Worm (Caenorhabditis elegans) whole organism, early embryonic: ENCODE data around the gene R02D5.8.

ENCODE experiments used
- B0310.2 ChIP-seq: sonication (generic microtip); optimal IDR thresholded peaks from 2 replicates; lab custom pipeline; 2016; ENCODE audit warnings: mild to moderate bottlenecking, missing genetic modification characterization, missing compliant biosample characterization
- F13C5.2 ChIP-seq: sonication (generic microtip); optimal IDR thresholded peaks from 2 replicates; lab custom pipeline; 2017; ENCODE audit warnings: mild to moderate bottlenecking, missing genetic modification characterization, inconsistent platforms, missing compliant biosample characterization
- aly-1 ChIP-seq: sonication (generic microtip); optimal IDR thresholded peaks from 2 replicates; lab custom pipeline; 2016; ENCODE audit warnings: missing genetic modification characterization, missing compliant biosample characterization
- ama-1 ChIP-seq: fragments of 150-350 bp; optimal IDR thresholded peaks from 2 replicates; lab custom pipeline; 2014
- ceh-13 ChIP-seq: fragments of 200-800 bp; sonication (Bioruptor generic); optimal IDR thresholded peaks from 2 replicates; lab custom pipeline; 2018; ENCODE audit warnings: mild to moderate bottlenecking, missing genetic modification characterization, missing compliant biosample characterization
- ceh-36 ChIP-seq: sonication (generic microtip); optimal IDR thresholded peaks from 2 replicates; lab custom pipeline; 2016; ENCODE audit warnings: missing genetic modification characterization, inconsistent platforms, missing compliant biosample characterization
- ets-7 ChIP-seq: sonication (generic microtip); optimal IDR thresholded peaks from 2 replicates; lab custom pipeline; 2016; ENCODE audit warnings: missing genotype, missing genetic modification characterization, missing compliant biosample characterization
- flt-1 ChIP-seq: fragments of 200-800 bp; sonication (Bioruptor generic); IDR thresholded peaks from 2 replicates; pipeline ENCODE4 v1.3.6; 2022; ENCODE audit warnings: missing genetic modification characterization, missing compliant biosample characterization
- hmbx-1 ChIP-seq: sonication (generic microtip); optimal IDR thresholded peaks from 2 replicates; lab custom pipeline; 2016; ENCODE audit warnings: mild to moderate bottlenecking, missing genetic modification characterization, missing compliant biosample characterization
- hmg-4 ChIP-seq: fragments of 200-800 bp; sonication (Bioruptor generic); optimal IDR thresholded peaks from 2 replicates; lab custom pipeline; 2018; ENCODE audit warnings: mild to moderate bottlenecking, missing genetic modification characterization, missing compliant biosample characterization
- hnd-1 ChIP-seq: sonication (generic microtip); optimal IDR thresholded peaks from 2 replicates; lab custom pipeline; 2016; ENCODE audit warnings: missing genetic modification characterization, missing compliant biosample characterization
- pes-1 ChIP-seq: fragments of 200-800 bp; sonication (Bioruptor generic); IDR thresholded peaks from 2 replicates; pipeline ENCODE4 v1.3.6; 2022; ENCODE audit warnings: missing genetic modification reagents, missing genetic modification characterization, missing compliant biosample characterization
- scrt-1 ChIP-seq: fragments of 200-800 bp; sonication (Bioruptor generic); IDR thresholded peaks from 2 replicates; pipeline ENCODE4 v1.3.6; 2022; ENCODE audit warnings: missing genetic modification characterization, missing compliant biosample characterization
- sea-1 ChIP-seq: fragments of 200-800 bp; sonication (Bioruptor generic); conservative IDR thresholded peaks from 2 replicates; pipeline ENCODE4 v1.3.6; 2022; ENCODE audit warnings: missing genetic modification characterization, missing compliant biosample characterization
- tbx-11 ChIP-seq: fragments of 200-800 bp; sonication (Bioruptor generic); IDR thresholded peaks from 2 replicates; pipeline ENCODE4 v1.3.6; 2022; ENCODE audit warnings: missing genetic modification characterization, missing compliant biosample characterization
- tbx-37 ChIP-seq: fragments of 200-800 bp; sonication (Bioruptor generic); conservative IDR thresholded peaks from 2 replicates; pipeline ENCODE4 v1.3.6; 2022; ENCODE audit warnings: missing genetic modification reagents, missing genetic modification characterization, missing compliant biosample characterization
- tra-4 ChIP-seq: sonication (generic microtip); optimal IDR thresholded peaks from 2 replicates; lab custom pipeline; 2017; ENCODE audit warnings: missing genetic modification characterization, missing compliant biosample characterization

The R02D5.8 gene

DNA sequence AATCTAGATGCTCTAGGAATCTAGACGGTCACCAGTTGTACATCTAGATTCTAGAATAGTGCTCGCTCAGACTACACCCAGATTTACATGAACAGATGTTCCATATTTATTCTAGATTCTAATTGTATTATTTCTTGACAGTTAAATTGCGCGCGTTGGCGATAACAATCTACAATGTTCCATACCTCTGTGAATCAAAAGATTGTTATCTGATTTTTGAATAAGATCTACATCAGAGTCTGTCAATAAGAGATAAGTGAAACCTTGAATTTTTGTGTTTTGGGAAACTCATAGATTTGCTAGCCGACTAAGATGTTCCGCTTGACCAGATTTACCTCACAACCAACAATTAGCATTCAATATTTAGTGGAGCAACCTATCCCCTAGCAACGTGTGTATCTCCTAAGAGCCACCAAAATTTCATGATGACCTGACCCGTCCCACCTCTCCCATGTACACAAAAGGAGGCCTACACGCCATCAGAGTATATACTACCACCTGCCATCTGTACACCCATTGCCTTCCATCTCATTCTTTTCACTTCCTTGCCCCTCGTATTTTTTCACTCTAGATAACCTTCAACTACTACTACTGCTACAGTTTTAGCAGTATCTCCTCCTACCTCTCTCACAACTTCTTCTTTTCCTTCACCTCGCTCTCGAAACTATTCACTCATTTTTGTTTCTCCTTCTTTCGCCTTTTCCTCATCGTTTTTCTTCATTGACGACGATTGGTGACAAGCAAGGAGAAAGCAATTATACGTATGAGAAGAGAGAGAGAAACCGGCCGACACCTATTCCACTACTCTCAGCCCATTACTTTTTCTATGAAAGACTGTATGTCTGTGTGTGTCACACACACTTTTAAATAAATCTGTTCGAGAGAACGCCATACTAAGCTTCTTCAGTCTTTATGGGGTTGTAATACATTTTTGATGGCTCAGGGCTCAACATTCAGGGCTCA, 12.2 kb downstream of the R02D5.8 start:
- no peak for TF ChIP-seq scrt-1 (GFP tag; lab: Robert Waterston, UW)
- TF ChIP-seq B0310.2 (tag; lab: Kevin White, UChicago) = no peak

DNA sequence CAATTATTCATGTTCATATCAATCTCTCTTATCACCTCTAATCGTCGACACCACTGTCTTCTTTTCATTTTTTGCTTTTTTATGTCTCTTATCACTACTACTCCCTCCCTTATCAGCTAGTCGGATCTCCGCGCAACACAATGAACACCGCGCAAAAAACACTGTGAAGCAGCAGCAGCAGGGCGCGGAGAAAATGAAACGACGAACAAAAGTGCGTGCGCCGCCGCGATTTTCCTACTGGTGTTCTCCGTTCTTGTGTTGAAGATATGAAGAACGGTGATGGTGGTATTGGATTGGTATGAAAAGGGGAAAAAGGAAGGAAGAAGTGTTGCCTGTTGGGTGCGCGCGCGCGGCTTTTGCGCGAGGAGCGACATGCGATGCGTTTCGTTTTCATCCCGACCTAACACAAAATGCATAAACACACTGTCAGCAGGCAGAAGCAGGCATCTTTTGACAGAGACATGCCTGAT, 13.4 kb downstream of the R02D5.8 start:
- TF ChIP-seq hmbx-1 (tag; lab: Kevin White, UChicago) = no peak
- TF ChIP-seq hmg-4 (GFP tag; lab: Kevin White, UChicago) = peak; percentile 68

DNA sequence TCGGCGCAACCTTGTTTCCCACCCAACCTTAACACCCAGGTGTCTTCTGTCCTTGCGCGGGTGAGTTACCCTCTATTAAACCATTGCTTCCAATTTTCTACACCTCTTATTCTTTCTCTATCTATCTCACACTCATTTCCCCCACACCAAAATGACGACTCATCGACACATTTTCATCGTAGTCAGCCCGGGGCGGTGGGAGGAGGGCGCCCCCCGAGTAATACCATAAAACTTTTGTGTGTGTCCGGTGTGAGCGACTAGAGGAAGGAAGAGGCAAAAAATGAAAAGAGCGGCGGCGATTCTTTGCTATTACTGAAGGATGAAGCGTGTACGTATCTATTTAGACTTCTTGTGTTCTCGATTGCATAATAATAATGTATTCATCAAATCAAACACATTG, 14.4 kb downstream of the R02D5.8 start:
- TF ChIP-seq pes-1 (GFP tag; lab: Robert Waterston, UW) (peak; percentile 29; the same call in 1 of the 2 replicates), hmbx-1 (tag; lab: Kevin White, UChicago) (no peak), scrt-1 (GFP tag; lab: Robert Waterston, UW) (0 out of 2 replicates have a peak, but pooled peaks have one; percentile 49), flt-1 (no peak), sea-1 (GFP tag; lab: Robert Waterston, UW) (0 out of 2 replicates have a peak, but pooled peaks have one; percentile 45), hmg-4 (GFP tag; lab: Kevin White, UChicago) (peak; percentile 44)

DNA sequence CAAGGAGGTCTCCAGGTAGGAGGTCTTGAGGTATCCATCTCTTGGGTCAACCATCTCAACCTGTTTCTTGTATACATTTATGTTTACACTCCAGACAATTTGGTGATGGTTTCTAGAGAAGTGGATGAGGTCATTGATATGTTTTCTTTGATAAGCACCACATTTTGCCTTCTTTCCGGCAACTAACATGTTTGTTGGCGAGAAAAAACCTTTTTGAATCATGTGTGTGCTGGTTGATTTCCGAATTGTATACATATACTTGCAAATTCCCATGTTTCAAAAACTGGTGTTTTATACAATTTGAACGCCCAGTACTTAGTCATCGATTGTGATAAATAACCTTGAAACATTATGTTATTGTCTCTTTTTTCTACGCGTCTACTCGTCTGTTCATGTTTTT, 15.0 kb downstream of the R02D5.8 start:
- TF ChIP-seq sea-1 (GFP tag; lab: Robert Waterston, UW) = no peak
- no peak for TF ChIP-seq tbx-37 (GFP tag; lab: Robert Waterston, UW)
- no peak for TF ChIP-seq scrt-1 (GFP tag; lab: Robert Waterston, UW)
- no peak for TF ChIP-seq B0310.2 (tag; lab: Kevin White, UChicago)
- no peak for TF ChIP-seq tra-4 (tag; lab: Kevin White, UChicago)
- no peak for TF ChIP-seq F13C5.2
- TF ChIP-seq ama-1 (lab: Kevin White, UChicago) = no peak
- no peak for TF ChIP-seq aly-1 (tag; lab: Kevin White, UChicago)
- no peak for TF ChIP-seq hnd-1 (tag; lab: Kevin White, UChicago)
- no peak for TF ChIP-seq ceh-13 (GFP tag; lab: Kevin White, UChicago)
- TF ChIP-seq hmbx-1 (tag; lab: Kevin White, UChicago) = no peak
- no peak for TF ChIP-seq ets-7 (tag; lab: Kevin White, UChicago)
- no peak for TF ChIP-seq pes-1 (GFP tag; lab: Robert Waterston, UW)
- no peak for TF ChIP-seq ceh-36 (tag; lab: Kevin White, UChicago)
- TF ChIP-seq flt-1 = no peak
- no peak for TF ChIP-seq tbx-11 (GFP tag; lab: Robert Waterston, UW)
- no peak for TF ChIP-seq hmg-4 (GFP tag; lab: Kevin White, UChicago)

DNA sequence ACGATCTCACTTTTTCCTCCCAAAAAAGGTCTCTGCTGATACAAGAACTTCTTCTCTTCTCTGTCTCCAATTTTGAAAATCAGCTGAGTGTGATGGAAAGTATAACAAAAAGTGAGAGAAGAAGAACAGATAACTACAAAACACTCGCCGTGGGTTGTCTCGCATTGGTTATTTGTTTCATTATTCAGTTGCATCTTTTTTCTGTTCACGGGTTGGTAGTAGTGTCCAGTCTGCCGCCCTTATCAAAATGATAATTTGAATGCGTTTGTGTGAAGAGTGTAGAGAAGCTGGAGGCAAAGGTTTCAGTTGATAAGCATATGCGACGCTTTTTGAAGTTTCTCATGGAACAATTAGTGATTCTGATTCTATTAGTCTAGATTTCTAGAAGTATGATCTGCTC, 16.1 kb downstream of the R02D5.8 start:
- TF ChIP-seq ceh-13 (GFP tag; lab: Kevin White, UChicago) = no peak
- no peak for TF ChIP-seq aly-1 (tag; lab: Kevin White, UChicago)
- TF ChIP-seq tbx-37 (GFP tag; lab: Robert Waterston, UW) = no peak
- no peak for TF ChIP-seq ama-1 (lab: Kevin White, UChicago)
- TF ChIP-seq sea-1 (GFP tag; lab: Robert Waterston, UW) = no peak
- TF ChIP-seq ets-7 (tag; lab: Kevin White, UChicago) = no peak

DNA sequence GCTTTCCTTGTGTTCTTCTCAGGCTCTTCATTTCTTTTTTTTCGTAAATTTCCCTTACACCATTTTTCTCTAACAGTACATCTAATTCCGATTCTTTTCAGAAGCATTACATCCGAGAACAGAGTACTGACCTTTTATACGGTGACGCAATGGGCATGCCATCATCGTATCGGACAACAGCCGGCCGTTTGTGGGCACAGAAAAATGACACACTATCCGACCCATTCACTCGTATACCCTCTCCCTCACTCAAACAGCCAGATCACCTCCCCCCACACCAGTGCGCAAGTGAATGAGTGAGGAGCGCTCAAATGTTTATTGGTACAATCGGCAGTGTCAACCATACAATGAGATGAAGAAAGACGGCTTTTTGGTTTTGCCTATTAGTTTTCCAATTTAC, 18.0 kb downstream of the R02D5.8 start, which contains the start of gene R02D5.24:
R02D5.24 (plus strand) TSS at position 205 of the 400 bp plus-strand sequence.
- TF ChIP-seq ama-1 (lab: Kevin White, UChicago) (no peak), B0310.2 (tag; lab: Kevin White, UChicago) (peak; percentile 1), hmg-4 (GFP tag; lab: Kevin White, UChicago) (peak; percentile 70), scrt-1 (GFP tag; lab: Robert Waterston, UW) (no peak), flt-1 (peak; percentile 28; the same call in 1 of the 2 replicates)

DNA sequence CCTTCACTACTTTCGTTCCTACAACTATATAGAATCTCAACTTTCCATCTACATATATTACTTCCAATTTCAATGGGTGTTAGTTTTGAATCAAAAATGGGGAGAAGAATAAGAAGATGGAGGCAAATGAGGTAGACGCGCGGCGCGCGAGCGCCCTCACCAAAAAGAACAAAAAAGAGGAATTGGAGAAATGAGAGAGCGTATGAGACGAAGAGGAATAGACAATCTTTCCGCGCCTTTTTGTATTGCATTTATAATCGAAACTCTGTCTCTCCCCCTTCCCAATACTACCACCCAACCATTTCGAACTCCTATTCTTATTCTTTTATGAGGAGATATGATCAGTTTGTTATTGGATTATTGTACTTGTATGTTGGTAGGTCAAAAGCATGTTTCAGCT, 18.6 kb downstream of the R02D5.8 start:
- no peak for TF ChIP-seq sea-1 (GFP tag; lab: Robert Waterston, UW)
- TF ChIP-seq hmg-4 (GFP tag; lab: Kevin White, UChicago) = no peak
- TF ChIP-seq ets-7 (tag; lab: Kevin White, UChicago) = no peak
- no peak for TF ChIP-seq F13C5.2
- TF ChIP-seq tra-4 (tag; lab: Kevin White, UChicago) = no peak
- TF ChIP-seq ceh-13 (GFP tag; lab: Kevin White, UChicago) = no peak
- TF ChIP-seq aly-1 (tag; lab: Kevin White, UChicago) = no peak
- no peak for TF ChIP-seq hmbx-1 (tag; lab: Kevin White, UChicago)
- no peak for TF ChIP-seq flt-1
- no peak for TF ChIP-seq scrt-1 (GFP tag; lab: Robert Waterston, UW)
- no peak for TF ChIP-seq pes-1 (GFP tag; lab: Robert Waterston, UW)
- no peak for TF ChIP-seq tbx-37 (GFP tag; lab: Robert Waterston, UW)
- no peak for TF ChIP-seq B0310.2 (tag; lab: Kevin White, UChicago)
- TF ChIP-seq hnd-1 (tag; lab: Kevin White, UChicago) = no peak
- TF ChIP-seq ama-1 (lab: Kevin White, UChicago) = no peak
- no peak for TF ChIP-seq tbx-11 (GFP tag; lab: Robert Waterston, UW)
- no peak for TF ChIP-seq ceh-36 (tag; lab: Kevin White, UChicago)
